Fruit fly (Drosophila melanogaster): ENCODE measurements around the gene CG10375.

CG10375 gene

DNA sequence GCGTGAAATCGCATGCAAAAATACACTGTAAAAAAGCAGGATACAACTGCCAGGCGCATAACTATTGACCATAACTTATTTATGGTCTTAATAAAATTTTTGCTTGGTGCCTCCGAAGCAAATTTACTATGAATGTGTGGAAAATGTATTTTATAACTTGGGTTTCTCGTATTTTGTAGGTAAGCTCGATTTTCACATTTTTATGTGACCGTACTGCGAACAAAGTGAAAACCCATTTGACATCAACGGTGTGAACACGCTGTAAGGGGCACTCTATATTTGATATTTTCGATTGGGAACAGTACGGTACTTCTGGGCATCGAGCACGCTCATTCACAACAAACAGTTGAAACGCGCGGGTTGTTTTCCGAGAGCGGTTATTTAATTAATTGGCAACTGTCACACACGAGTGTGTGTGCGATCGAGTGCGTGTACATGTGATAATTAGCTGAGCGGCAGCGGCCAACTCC, 14.0 kb downstream of the CG10375 start, which contains the start of the genes Nup98-96 and mbc (continued):
- TF ChIP-seq gt (GFP tag; IDR thresholded peaks at IDR 0.05): peak; percentile 50
- TF ChIP-seq tio (GFP tag; optimal IDR thresholded peaks at IDR 0.05): no peak
- peak; percentile 92 for TF ChIP-seq CG14441 (GFP tag; IDR thresholded peaks at IDR 0.05)
- peak; percentile 57 for TF ChIP-seq Nf-YB (GFP tag; optimal IDR thresholded peaks at IDR 0.05)
- peak; percentile 58 for TF ChIP-seq CG1233 (GFP tag; optimal IDR thresholded peaks at IDR 0.05)
- TF ChIP-seq cato (GFP tag; optimal IDR thresholded peaks at IDR 0.05; ENCODE audit: borderline replicate concordance): peak; percentile 69
- peak; percentile 96 for TF ChIP-seq HmgD (GFP tag; optimal IDR thresholded peaks at IDR 0.05)
- TF ChIP-seq ase (GFP tag; IDR thresholded peaks at IDR 0.05): peak; percentile 73
- TF ChIP-seq Side (GFP tag; optimal IDR thresholded peaks at IDR 0.05): peak; percentile 89
- TF ChIP-seq Six4 (GFP tag; optimal IDR thresholded peaks at IDR 0.05): peak; percentile 67
- peak; percentile 75 for TF ChIP-seq CG7987 (GFP tag; optimal IDR thresholded peaks at IDR 0.05)
- peak; percentile 86 for TF ChIP-seq az2 (GFP tag; optimal IDR thresholded peaks at IDR 0.05)
- TF ChIP-seq ATbp (GFP tag; optimal IDR thresholded peaks at IDR 0.05): peak; percentile 48
- TF ChIP-seq Dll (GFP tag; IDR thresholded peaks at IDR 0.05; ENCODE audit: partially characterized antibody): 0 out of 4 replicates have a peak, but pooled peaks have one; percentile 40
- peak; percentile 73 to 93 for TF ChIP-seq chif (GFP tag; optimal IDR thresholded peaks at IDR 0.05)
- peak; percentile 88 for TF ChIP-seq CG17361 (GFP tag; IDR thresholded peaks at IDR 0.05)
- no peak for TF ChIP-seq h (optimal IDR thresholded peaks at IDR 0.05)
- TF ChIP-seq corto (GFP tag; optimal IDR thresholded peaks at IDR 0.05): no peak
- peak; percentile 33; the same call in 1 of the 2 replicates for TF ChIP-seq ap (GFP tag; IDR thresholded peaks at IDR 0.05)
- TF ChIP-seq Gug (GFP tag; IDR thresholded peaks at IDR 0.05): peak; percentile 93
- TF ChIP-seq Asciz (GFP tag; optimal IDR thresholded peaks at IDR 0.05): peak; percentile 44
- peak; percentile 56 for TF ChIP-seq Adf1 (GFP tag; IDR thresholded peaks at IDR 0.05)
- TF ChIP-seq grau (tag; optimal IDR thresholded peaks at IDR 0.05): peak; percentile 86
- TF ChIP-seq CG12769 (tag; optimal IDR thresholded peaks at IDR 0.05): peak; percentile 86
- peak; percentile 80 for TF ChIP-seq CG10462 (GFP tag; optimal IDR thresholded peaks at IDR 0.05)
- peak; percentile 92 for TF ChIP-seq Abd-B (GFP tag; optimal IDR thresholded peaks at IDR 0.05)
- TF ChIP-seq lab (GFP tag; optimal IDR thresholded peaks at IDR 0.05): peak; percentile 79
- TF ChIP-seq CG6689 (GFP tag; IDR thresholded peaks at IDR 0.05): peak; percentile 79
- TF ChIP-seq Chrac-16 (GFP tag; optimal IDR thresholded peaks at IDR 0.05): peak; percentile 91
- TF ChIP-seq psq (GFP tag; optimal IDR thresholded peaks at IDR 0.05): peak; percentile 50
- peak; percentile 83 for TF ChIP-seq CG15601 (tag; optimal IDR thresholded peaks at IDR 0.05)
- TF ChIP-seq Dp (GFP tag; optimal IDR thresholded peaks at IDR 0.05): peak; percentile 49
- TF ChIP-seq CkIIα-i1 (GFP tag; IDR thresholded peaks at IDR 0.05): 0 out of 2 replicates have a peak, but pooled peaks have one; percentile 34
- TF ChIP-seq CG14014 (GFP tag; IDR thresholded peaks at IDR 0.05): peak; percentile 86
- TF ChIP-seq aop (GFP tag; IDR thresholded peaks at IDR 0.05): no peak
- peak; percentile 64 for TF ChIP-seq scrt (GFP tag; optimal IDR thresholded peaks at IDR 0.05)
- TF ChIP-seq CG12659 (GFP tag; optimal IDR thresholded peaks at IDR 0.05): peak; percentile 90
- TF ChIP-seq Antp (GFP tag; optimal IDR thresholded peaks at IDR 0.05): peak; percentile 92
- TF ChIP-seq Dref (GFP tag; IDR thresholded peaks at IDR 0.05): peak; percentile 44
- peak; percentile 89 for TF ChIP-seq CG6272 (GFP tag; IDR thresholded peaks at IDR 0.05)
- TF ChIP-seq D19B (GFP tag; optimal IDR thresholded peaks at IDR 0.05): peak; percentile 48
- peak; percentile 76 for TF ChIP-seq seq (GFP tag; IDR thresholded peaks at IDR 0.05)
- peak; percentile 65 for TF ChIP-seq ERR (GFP tag; optimal IDR thresholded peaks at IDR 0.05)
- TF ChIP-seq Drgx (GFP tag; IDR thresholded peaks at IDR 0.05): peak; percentile 54
- TF ChIP-seq CG17912 (GFP tag; optimal IDR thresholded peaks at IDR 0.05): no peak
- peak; percentile 17 for TF ChIP-seq CG12071 (GFP tag; optimal IDR thresholded peaks at IDR 0.05)
- TF ChIP-seq CG13296 (GFP tag; optimal IDR thresholded peaks at IDR 0.05): peak; percentile 45
- TF ChIP-seq CG13424 (tag; optimal IDR thresholded peaks at IDR 0.05): peak; percentile 88
- peak; percentile 94 for TF ChIP-seq shn (GFP tag; optimal IDR thresholded peaks at IDR 0.05)
- TF ChIP-seq CG10431 (GFP tag; optimal IDR thresholded peaks at IDR 0.05): no peak
- TF ChIP-seq z (GFP tag; IDR thresholded peaks at IDR 0.05): peak; percentile 66; the same call in 1 of the 3 replicates

Data from whole organism, embryonic.